Worm (Caenorhabditis elegans) whole organism, young adult: ENCODE measurements around the gene pdcd-2.

ENCODE experiments used
- B0261.1 ChIP-seq: sonication (generic microtip); optimal IDR thresholded peaks from 2 replicates; lab custom pipeline; 2016; ENCODE audit warnings: mild to moderate bottlenecking, missing genetic modification characterization, moderate library complexity, missing compliant biosample characterization
- C06A6.2 ChIP-seq: fragments of 200-800 bp; sonication (Bioruptor generic); conservative IDR thresholded peaks from 2 replicates; pipeline ENCODE4 v1.3.6; 2022; ENCODE audit warnings: missing genetic modification characterization, missing compliant biosample characterization
- F23B12.7 ChIP-seq: sonication (generic microtip); optimal IDR thresholded peaks from 2 replicates; lab custom pipeline; 2017; ENCODE audit warnings: missing genetic modification characterization, mild to moderate bottlenecking, missing compliant biosample characterization, antibody characterized with exemption, moderate library complexity; ENCODE audit not compliant: insufficient read depth
- F33H1.4 ChIP-seq: fragments of 200-800 bp; sonication (Bioruptor generic); IDR thresholded peaks from 2 replicates; pipeline ENCODE4 v1.3.6; 2022; ENCODE audit warnings: missing genetic modification reagents, missing genetic modification characterization, missing compliant biosample characterization
- Y53G8AR.9 ChIP-seq: fragments of 200-800 bp; sonication (Bioruptor generic); conservative IDR thresholded peaks from 2 replicates; pipeline ENCODE4 v1.3.6; 2022; ENCODE audit warnings: missing genetic modification reagents, missing genetic modification characterization, missing compliant biosample characterization
- Y56A3A.18 ChIP-seq: fragments of 200-800 bp; sonication (Bioruptor generic); IDR thresholded peaks from 2 replicates; pipeline ENCODE4 v1.3.6; 2022; ENCODE audit warnings: missing genetic modification reagents, missing genetic modification characterization, missing compliant biosample characterization
- Y95B8A.8 ChIP-seq: fragments of 200-800 bp; sonication (Bioruptor generic); IDR thresholded peaks from 2 replicates; pipeline ENCODE4 v1.3.6; 2022; ENCODE audit warnings: missing genetic modification reagents, missing genetic modification characterization, missing compliant biosample characterization
- ZK185.1 ChIP-seq: sonication (generic microtip); optimal IDR thresholded peaks from 2 replicates; lab custom pipeline; 2016; ENCODE audit warnings: mild to moderate bottlenecking, missing genetic modification characterization, missing compliant biosample characterization; ENCODE audit not compliant: poor library complexity, severe bottlenecking
- attf-5 ChIP-seq: fragments of 200-800 bp; sonication (Bioruptor generic); optimal IDR thresholded peaks from 2 replicates; lab custom pipeline; 2018; ENCODE audit warnings: mild to moderate bottlenecking, missing genetic modification characterization, missing compliant biosample characterization
- cebp-1 ChIP-seq, 2 experiments: fragments of 200-800 bp in 1 of 2; sonication (Bioruptor generic) in 1 of 2; sonication (generic microtip) in 1 of 2; IDR thresholded peaks in 1 of 2; optimal IDR thresholded peaks in 1 of 2; 2 replicates each; pipeline versions ENCODE4 v1.3.6 to Lab custom; 2017 to 2022; ENCODE audit warnings: missing compliant biosample characterization in 2 of 2, missing genetic modification characterization in 2 of 2, mild to moderate bottlenecking in 1 of 2, missing genetic modification reagents in 1 of 2, moderate library complexity in 1 of 2
- cebp-2 ChIP-seq: fragments of 200-800 bp; sonication (Bioruptor generic); IDR thresholded peaks from 2 replicates; pipeline ENCODE4 v1.3.6; 2022; ENCODE audit warnings: missing genetic modification characterization, missing compliant biosample characterization
- chd-7 ChIP-seq: sonication (generic microtip); optimal IDR thresholded peaks from 2 replicates; lab custom pipeline; 2016; ENCODE audit warnings: mild to moderate bottlenecking, missing genetic modification characterization, moderate library complexity, missing compliant biosample characterization
- die-1 ChIP-seq: sonication (generic microtip); optimal IDR thresholded peaks from 2 replicates; lab custom pipeline; 2016; ENCODE audit warnings: missing genotype, mild to moderate bottlenecking, missing genetic modification characterization, missing compliant biosample characterization
- dpff-1 ChIP-seq: sonication (generic microtip); optimal IDR thresholded peaks from 2 replicates; lab custom pipeline; 2017; ENCODE audit warnings: mild to moderate bottlenecking, missing genetic modification characterization, missing compliant biosample characterization
- egl-44 ChIP-seq: fragments of 200-800 bp; sonication (Bioruptor generic); IDR thresholded peaks from 2 replicates; pipeline ENCODE4 v1.3.6; 2022; ENCODE audit warnings: missing genetic modification reagents, missing genetic modification characterization, missing compliant biosample characterization
- ekl-4 ChIP-seq: fragments of 200-800 bp; sonication (Bioruptor generic); IDR thresholded peaks from 2 replicates; pipeline ENCODE4 v1.3.6; 2022; ENCODE audit warnings: missing genetic modification reagents, missing genetic modification characterization, missing compliant biosample characterization
- gei-17 ChIP-seq: fragments of 200-800 bp; sonication (Bioruptor generic); optimal IDR thresholded peaks from 2 replicates; lab custom pipeline; 2018; ENCODE audit warnings: mild to moderate bottlenecking, missing genetic modification characterization, missing compliant biosample characterization
- him-1 ChIP-seq: sonication (generic microtip); optimal IDR thresholded peaks from 2 replicates; lab custom pipeline; 2016; ENCODE audit warnings: missing genotype, missing genetic modification reagents, missing genetic modification characterization, missing compliant biosample characterization
- hrde-1 ChIP-seq: sonication (generic microtip); optimal IDR thresholded peaks from 2 replicates; lab custom pipeline; 2016; ENCODE audit warnings: missing genetic modification characterization, mild to moderate bottlenecking, missing compliant biosample characterization, moderate library complexity, missing genotype, missing genetic modification reagents, borderline replicate concordance
- hsf-1 ChIP-seq: fragments of 200-800 bp; sonication (Bioruptor generic); IDR thresholded peaks from 2 replicates; pipeline ENCODE4 v1.3.6; 2022; ENCODE audit warnings: missing genetic modification reagents, missing genetic modification characterization, missing compliant biosample characterization
- lin-40 ChIP-seq: sonication (generic microtip); optimal IDR thresholded peaks from 2 replicates; lab custom pipeline; 2016; ENCODE audit warnings: missing genetic modification characterization, mild to moderate bottlenecking, missing compliant biosample characterization, missing genotype, missing genetic modification reagents
- lin-54 ChIP-seq: fragments of 200-800 bp; sonication (Bioruptor generic); optimal IDR thresholded peaks from 2 replicates; lab custom pipeline; 2018; ENCODE audit warnings: mild to moderate bottlenecking, missing genetic modification characterization, missing compliant biosample characterization
- lsl-1 ChIP-seq: fragments of 200-800 bp; sonication (Bioruptor generic); optimal IDR thresholded peaks from 2 replicates; lab custom pipeline; 2018; ENCODE audit warnings: mild to moderate bottlenecking, missing genetic modification characterization, moderate library complexity, missing compliant biosample characterization
- lsy-27 ChIP-seq: sonication (generic microtip); optimal IDR thresholded peaks from 2 replicates; lab custom pipeline; 2017; ENCODE audit warnings: missing genetic modification characterization, mild to moderate bottlenecking, missing compliant biosample characterization, antibody characterized with exemption, missing genotype, borderline replicate concordance; ENCODE audit not compliant: insufficient read depth
- madf-8 ChIP-seq: fragments of 200-800 bp; sonication (Bioruptor generic); conservative IDR thresholded peaks from 2 replicates; pipeline ENCODE4 v1.3.6; 2022; ENCODE audit warnings: missing genetic modification reagents, missing genetic modification characterization, missing compliant biosample characterization
- mcd-1 ChIP-seq: fragments of 200-800 bp; sonication (Bioruptor generic); IDR thresholded peaks from 2 replicates; pipeline ENCODE4 v1.3.6; 2022; ENCODE audit warnings: missing genetic modification reagents, missing genetic modification characterization, missing compliant biosample characterization
- nfyb-1 ChIP-seq: fragments of 200-800 bp; sonication (Bioruptor generic); IDR thresholded peaks from 2 replicates; pipeline ENCODE4 v1.3.6; 2022; ENCODE audit warnings: missing genetic modification reagents, missing genetic modification characterization, missing compliant biosample characterization
- nhr-179 ChIP-seq: sonication (generic microtip); optimal IDR thresholded peaks from 2 replicates; lab custom pipeline; 2016; ENCODE audit warnings: mild to moderate bottlenecking, missing genetic modification characterization, missing compliant biosample characterization
- nhr-80 ChIP-seq: sonication (generic microtip); optimal IDR thresholded peaks from 2 replicates; lab custom pipeline; 2016; ENCODE audit warnings: missing genetic modification characterization, missing compliant biosample characterization
- pbrm-1 ChIP-seq: fragments of 200-800 bp; sonication (Bioruptor generic); IDR thresholded peaks from 2 replicates; pipeline ENCODE4 v1.3.6; 2022; ENCODE audit warnings: missing genetic modification reagents, missing genetic modification characterization, missing compliant biosample characterization
- snpc-1.3 ChIP-seq: sonication (generic microtip); optimal IDR thresholded peaks from 2 replicates; lab custom pipeline; 2017; ENCODE audit warnings: missing genetic modification characterization, mild to moderate bottlenecking, missing compliant biosample characterization, antibody characterized with exemption, moderate library complexity, missing genotype, missing genetic modification reagents; ENCODE audit not compliant: insufficient read depth
- snpc-3.4 ChIP-seq: sonication (generic microtip); optimal IDR thresholded peaks from 2 replicates; lab custom pipeline; 2017; ENCODE audit warnings: missing genetic modification characterization, mild to moderate bottlenecking, missing compliant biosample characterization, antibody characterized with exemption, moderate library complexity, missing genotype, missing genetic modification reagents
- snpc-4 ChIP-seq, 5 experiments: fragments of 150-350 bp in 1 of 5; sonication (generic microtip) in 4 of 5; optimal IDR thresholded peaks; 2 replicates each; lab custom pipeline; 2014 to 2018; ENCODE audit warnings: missing genetic modification characterization in 5 of 5, missing biosample characterization in 3 of 5, antibody characterized with exemption in 2 of 5, mild to moderate bottlenecking in 2 of 5, missing compliant biosample characterization in 2 of 5, missing genotype in 2 of 5, moderate library complexity in 2 of 5, missing genetic modification reagents in 1 of 5
- tbp1 ChIP-seq: fragments of 200-800 bp; sonication (Bioruptor generic); optimal IDR thresholded peaks from 2 replicates; lab custom pipeline; 2018; ENCODE audit warnings: mild to moderate bottlenecking, missing genetic modification characterization, missing compliant biosample characterization
- xnd-1 ChIP-seq: sonication (generic microtip); optimal IDR thresholded peaks from 2 replicates; lab custom pipeline; 2016; ENCODE audit warnings: missing genotype, missing genetic modification reagents, missing genetic modification characterization, missing compliant biosample characterization
- ztf-22 ChIP-seq: fragments of 200-800 bp; sonication (Bioruptor generic); optimal IDR thresholded peaks from 2 replicates; lab custom pipeline; 2018; ENCODE audit warnings: mild to moderate bottlenecking, missing genetic modification characterization, moderate library complexity, missing compliant biosample characterization
- ztf-25 ChIP-seq: fragments of 200-800 bp; sonication (Bioruptor generic); IDR thresholded peaks from 2 replicates; pipeline ENCODE4 v1.3.6; 2022; ENCODE audit warnings: missing genetic modification reagents, missing genetic modification characterization, missing compliant biosample characterization
- ztf-3 ChIP-seq: fragments of 200-800 bp; sonication (Bioruptor generic); optimal IDR thresholded peaks from 2 replicates; lab custom pipeline; 2018; ENCODE audit warnings: mild to moderate bottlenecking, missing genetic modification characterization, missing compliant biosample characterization
- ztf-6 ChIP-seq: fragments of 200-800 bp; sonication (Bioruptor generic); IDR thresholded peaks from 2 replicates; pipeline ENCODE4 v1.3.6; 2022; ENCODE audit warnings: missing genetic modification reagents, missing genetic modification characterization, missing compliant biosample characterization

pdcd-2 gene

DNA sequence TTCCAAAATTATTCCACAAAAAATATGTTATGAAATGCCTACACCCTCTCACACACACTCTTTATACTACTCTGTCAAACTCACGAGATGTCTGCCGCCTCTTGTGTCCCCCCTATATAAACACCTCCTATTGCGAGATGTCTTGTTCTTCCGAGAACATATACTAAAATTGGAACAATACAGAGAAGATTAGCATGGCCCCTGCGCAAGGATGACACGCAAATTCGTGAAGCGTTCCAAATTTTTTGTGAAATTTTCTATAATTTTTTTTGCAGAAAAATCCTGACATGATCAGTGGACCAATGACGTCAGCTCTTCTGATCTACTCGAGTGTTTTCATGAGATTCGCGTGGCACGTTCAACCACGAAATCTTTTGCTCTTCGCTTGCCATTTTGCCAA is 3.8 kb downstream of the pdcd-2 start (continued):
- TF ChIP-seq mcd-1 (GFP tag; lab: Robert Waterston, UW) = peak; percentile 65
- TF ChIP-seq gei-17 (GFP tag; lab: Kevin White, UChicago) = peak; percentile 28
- TF ChIP-seq ztf-6 (GFP tag; lab: Robert Waterston, UW) = 0 out of 2 replicates have a peak, but pooled peaks have one; percentile 25
- peak; percentile 57 for TF ChIP-seq dpff-1 (tag; lab: Kevin White, UChicago)
- peak; percentile 61 for TF ChIP-seq B0261.1 (tag; lab: Kevin White, UChicago)
- TF ChIP-seq tbp1 (GFP tag; lab: Kevin White, UChicago) = peak; percentile 80
- TF ChIP-seq attf-5 = peak; percentile 31
- TF ChIP-seq nfyb-1 = peak; percentile 78; the same call in 1 of the 2 replicates
- peak; percentile 46; the same call in 1 of the 2 replicates for TF ChIP-seq C06A6.2 (GFP tag; lab: Robert Waterston, UW)
- peak; percentile 74; the same call in 1 of the 2 replicates for TF ChIP-seq ekl-4 (GFP tag; lab: Robert Waterston, UW)
- TF ChIP-seq him-1 (tag; lab: Kevin White, UChicago) = peak; percentile 60
- TF ChIP-seq ztf-25 = 0 out of 2 replicates have a peak, but pooled peaks have one; percentile 55
- TF ChIP-seq madf-8 (GFP tag; lab: Robert Waterston, UW) = 0 out of 2 replicates have a peak, but pooled peaks have one; percentile 12
- TF ChIP-seq egl-44 (GFP tag; lab: Robert Waterston, UW) = peak; percentile 54; the same call in 1 of the 2 replicates
- TF ChIP-seq Y95B8A.8 (GFP tag; lab: Robert Waterston, UW) = 0 out of 2 replicates have a peak, but pooled peaks have one; percentile 16
- TF ChIP-seq ZK185.1 (tag; lab: Kevin White, UChicago) = peak; percentile 38
- peak; percentile 58; the same call in 1 of the 2 replicates for TF ChIP-seq pbrm-1 (GFP tag; lab: Robert Waterston, UW)
- TF ChIP-seq F33H1.4 (GFP tag; lab: Robert Waterston, UW) = peak; percentile 17; the same call in 1 of the 2 replicates
- TF ChIP-seq Y53G8AR.9 (GFP tag; lab: Robert Waterston, UW) = peak; percentile 68

- TF ChIP-seq cebp-2 (GFP tag; lab: Robert Waterston, UW) (no peak), nhr-80 (tag; lab: Kevin White, UChicago) (peak; percentile 52), chd-7 (tag; lab: Kevin White, UChicago) (no peak), attf-5 (no peak), ztf-22 (no peak)
These were observed 4.8 kb downstream of the pdcd-2 start, which contains the start of gene mpc-1 for ce11 chrIII:4413099-4413498. Gene mpc-1, plus strand, starts transcription at chrIII:4413457.

DNA sequence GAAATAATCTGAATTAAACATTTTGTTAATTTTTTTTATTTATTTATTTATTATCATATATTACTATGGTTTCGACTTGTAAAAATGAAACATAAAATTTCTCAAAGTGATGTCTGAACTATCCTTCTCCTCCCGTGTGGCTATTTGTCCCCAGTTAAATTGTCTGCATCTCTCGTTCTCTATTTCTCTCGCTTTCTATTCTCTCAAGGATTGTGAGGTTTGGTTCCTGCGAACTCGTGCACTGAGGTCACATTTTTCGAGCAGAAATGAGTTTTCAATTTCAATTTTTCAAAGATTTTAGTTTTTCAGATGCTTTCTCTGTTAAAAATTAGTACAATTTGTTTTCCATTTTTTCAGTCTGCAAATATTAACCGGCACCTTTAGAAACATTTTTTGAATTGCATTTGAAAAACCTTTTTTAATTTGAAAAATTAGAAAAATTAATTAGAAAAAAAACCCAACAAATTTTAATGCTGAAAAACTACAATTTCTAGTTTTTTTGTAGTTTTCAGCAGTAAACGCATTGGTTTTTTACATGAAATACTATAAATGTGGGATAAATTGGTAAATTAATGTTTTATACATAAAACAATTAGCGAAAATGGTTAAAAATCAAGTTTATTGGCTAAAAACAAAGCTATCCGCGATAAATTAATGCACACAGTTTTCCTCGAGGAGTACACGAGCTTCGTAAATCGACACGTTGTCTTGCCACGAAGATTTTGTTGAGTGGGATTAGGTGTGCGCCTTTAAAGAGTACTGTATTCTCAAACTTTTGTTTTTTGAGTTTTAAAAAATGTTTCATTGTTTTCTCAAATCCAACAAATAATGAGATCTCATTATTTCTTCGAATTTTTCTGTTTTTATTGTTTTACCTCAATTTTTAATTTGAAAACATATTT is 5.5 kb downstream of the pdcd-2 start:
- TF ChIP-seq nhr-179 (tag; lab: Kevin White, UChicago) (no peak), Y56A3A.18 (GFP tag; lab: Robert Waterston, UW) (no peak), lsy-27 (tag; lab: Kevin White, UChicago) (no peak), attf-5 (peak; percentile 38), pbrm-1 (GFP tag; lab: Robert Waterston, UW) (no peak), xnd-1 (peak; percentile 45), him-1 (tag; lab: Kevin White, UChicago) (peak; percentile 40), lin-54 (GFP tag; lab: Kevin White, UChicago) (peak; percentile 23), madf-8 (GFP tag; lab: Robert Waterston, UW) (no peak), F33H1.4 (GFP tag; lab: Robert Waterston, UW) (no peak), cebp-1 (GFP tag; IDR thresholded peaks at IDR 0.05; lab: Robert Waterston, UW) (no peak), cebp-1 (tag; optimal IDR thresholded peaks at IDR 0.05; lab: Kevin White, UChicago) (peak; percentile 45), nhr-80 (tag; lab: Kevin White, UChicago) (peak; percentile 33), hrde-1 (tag; lab: Kevin White, UChicago) (no peak), lsl-1 (peak; percentile 72), snpc-3.4 (tag; lab: Kevin White, UChicago) (peak; percentile 55), F23B12.7 (tag; lab: Kevin White, UChicago) (peak; percentile 21), snpc-4 (GFP tag; optimal IDR thresholded peaks at IDR 0.05; lab: Kevin White, UChicago) (no peak), snpc-4 (tag; optimal IDR thresholded peaks at IDR 0.05; lab: Kevin White, UChicago) (peak in 2 of 4 experiments; percentile 3 to 6), ztf-3 (GFP tag; lab: Kevin White, UChicago) (no peak), hsf-1 (no peak), snpc-1.3 (tag; lab: Kevin White, UChicago) (no peak), lin-40 (peak; percentile 10), die-1 (tag; lab: Kevin White, UChicago) (no peak)
